Worm (Caenorhabditis elegans) whole organism, mixed stage, embryonic: ENCODE results near the gene nlp-32.

Experiments
- blmp-1 ChIP-seq: fragments of 150-350 bp; optimal IDR thresholded peaks from 2 replicates; lab custom pipeline; 2014; ENCODE audit warnings: missing biosample characterization, missing genetic modification characterization
- ces-1 ChIP-seq: fragments of 150-350 bp; optimal IDR thresholded peaks from 2 replicates; lab custom pipeline; 2014; ENCODE audit warnings: missing biosample characterization, missing genetic modification reagents, missing genetic modification characterization
- elt-1 ChIP-seq: sonication (generic microtip); optimal IDR thresholded peaks from 2 replicates; lab custom pipeline; 2017; ENCODE audit warnings: missing genetic modification characterization, mild to moderate bottlenecking, missing compliant biosample characterization, antibody characterized with exemption, moderate library complexity, borderline replicate concordance; ENCODE audit not compliant: insufficient read depth
- nhr-12 ChIP-seq: fragments of 150-350 bp; optimal IDR thresholded peaks from 2 replicates; lab custom pipeline; 2014; ENCODE audit warnings: missing biosample characterization, missing genetic modification characterization
- nhr-76 ChIP-seq: sonication (generic microtip); optimal IDR thresholded peaks from 2 replicates; lab custom pipeline; 2017; ENCODE audit warnings: missing biosample characterization, missing genetic modification characterization
- unc-62 ChIP-seq: fragments of 150-350 bp; optimal IDR thresholded peaks from 2 replicates; lab custom pipeline; 2014; ENCODE audit warnings: missing biosample characterization, missing genetic modification reagents, missing genetic modification characterization

DNA sequence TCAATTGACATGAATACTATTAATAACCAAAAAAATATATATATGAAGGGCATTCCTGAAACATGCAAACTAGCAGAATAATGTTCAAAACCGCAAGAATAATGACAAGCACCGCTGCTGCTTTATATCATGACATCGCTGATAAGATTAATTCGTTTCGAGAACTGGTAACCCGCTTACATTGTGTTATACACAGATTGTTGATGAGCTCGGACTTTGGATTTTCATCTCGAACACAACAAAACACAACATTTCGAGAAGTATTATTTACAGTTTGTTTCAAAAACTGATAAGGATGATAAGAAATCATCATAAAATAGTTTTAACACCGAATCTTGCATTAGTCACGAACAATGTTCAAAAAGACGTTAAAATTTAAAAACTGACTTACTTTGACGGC, 44.6 kb upstream of the nlp-32 start:
- TF ChIP-seq nhr-76 (no peak), ces-1 (GFP tag; lab: Kevin White, UChicago) (no peak), elt-1 (tag; lab: Kevin White, UChicago) (no peak), unc-62 (GFP tag; lab: Kevin White, UChicago) (no peak), blmp-1 (tag; lab: Kevin White, UChicago) (no peak), nhr-12 (no peak)
